Worm (Caenorhabditis elegans) whole organism, young adult: ENCODE results near the gene F40E12.1.
A peak's percentile ranks its signal among the peaks of the same experiment; 100 is the strongest.

Experiments
- F49E8.2 ChIP-seq: sonication (generic microtip); optimal IDR thresholded peaks from 3 replicates; lab custom pipeline; 2017; ENCODE audit warnings: missing genetic modification characterization, mild to moderate bottlenecking, missing compliant biosample characterization, antibody characterized with exemption, moderate library complexity; ENCODE audit not compliant: insufficient read depth
- K11D2.4 ChIP-seq: fragments of 200-800 bp; sonication (Bioruptor generic); IDR thresholded peaks from 2 replicates; pipeline ENCODE4 v1.3.6; 2022; ENCODE audit warnings: missing genetic modification reagents, missing genetic modification characterization, missing compliant biosample characterization
- athp-1 ChIP-seq: sonication (generic microtip); optimal IDR thresholded peaks from 2 replicates; lab custom pipeline; 2017; ENCODE audit warnings: mild to moderate bottlenecking, missing genetic modification characterization, missing compliant biosample characterization
- attf-3 ChIP-seq: fragments of 200-800 bp; sonication (Bioruptor generic); conservative IDR thresholded peaks from 2 replicates; pipeline ENCODE4 v1.3.6; 2022; ENCODE audit warnings: missing genetic modification reagents, missing genetic modification characterization, missing compliant biosample characterization
- bed-2 ChIP-seq: fragments of 200-800 bp; sonication (Bioruptor generic); IDR thresholded peaks from 2 replicates; pipeline ENCODE4 v1.3.6; 2022; ENCODE audit warnings: missing genetic modification reagents, missing genetic modification characterization, missing compliant biosample characterization
- cebp-2 ChIP-seq: fragments of 200-800 bp; sonication (Bioruptor generic); IDR thresholded peaks from 2 replicates; pipeline ENCODE4 v1.3.6; 2022; ENCODE audit warnings: missing genetic modification characterization, missing compliant biosample characterization
- dpff-1 ChIP-seq: sonication (generic microtip); optimal IDR thresholded peaks from 2 replicates; lab custom pipeline; 2017; ENCODE audit warnings: mild to moderate bottlenecking, missing genetic modification characterization, missing compliant biosample characterization
- egl-44 ChIP-seq: fragments of 200-800 bp; sonication (Bioruptor generic); IDR thresholded peaks from 2 replicates; pipeline ENCODE4 v1.3.6; 2022; ENCODE audit warnings: missing genetic modification reagents, missing genetic modification characterization, missing compliant biosample characterization
- ekl-4 ChIP-seq: fragments of 200-800 bp; sonication (Bioruptor generic); IDR thresholded peaks from 2 replicates; pipeline ENCODE4 v1.3.6; 2022; ENCODE audit warnings: missing genetic modification reagents, missing genetic modification characterization, missing compliant biosample characterization
- gei-17 ChIP-seq: fragments of 200-800 bp; sonication (Bioruptor generic); optimal IDR thresholded peaks from 2 replicates; lab custom pipeline; 2018; ENCODE audit warnings: mild to moderate bottlenecking, missing genetic modification characterization, missing compliant biosample characterization
- lin-26 ChIP-seq: fragments of 200-800 bp; sonication (Bioruptor generic); IDR thresholded peaks from 2 replicates; pipeline ENCODE4 v1.3.6; 2022; ENCODE audit warnings: missing genetic modification reagents, missing genetic modification characterization, missing compliant biosample characterization
- nfyb-1 ChIP-seq: fragments of 200-800 bp; sonication (Bioruptor generic); IDR thresholded peaks from 2 replicates; pipeline ENCODE4 v1.3.6; 2022; ENCODE audit warnings: missing genetic modification reagents, missing genetic modification characterization, missing compliant biosample characterization
- unc-130 ChIP-seq: sonication (generic microtip); optimal IDR thresholded peaks from 2 replicates; lab custom pipeline; 2016; ENCODE audit warnings: missing genetic modification reagents, missing genetic modification characterization, missing compliant biosample characterization
- ztf-26 ChIP-seq: sonication (generic microtip); optimal IDR thresholded peaks from 2 replicates; lab custom pipeline; 2017; ENCODE audit warnings: missing genetic modification characterization, missing compliant biosample characterization
- ztf-28 ChIP-seq: fragments of 200-800 bp; sonication (Bioruptor generic); IDR thresholded peaks from 2 replicates; pipeline ENCODE4 v1.3.6; 2022; ENCODE audit warnings: missing genetic modification reagents, missing genetic modification characterization, missing compliant biosample characterization

The F40E12.1 gene

ce11 chrII:3664470-3664869 lies 46.9 kb downstream of the F40E12.1 start, which contains the start of gene F19B10.3:
F19B10.3 (plus strand) TSS chrII:3664770.
- TF ChIP-seq ztf-28 (no peak), egl-44 (GFP tag; lab: Robert Waterston, UW) (no peak), athp-1 (tag; lab: Kevin White, UChicago) (no peak), K11D2.4 (GFP tag; lab: Robert Waterston, UW) (no peak), unc-130 (GFP tag; lab: Kevin White, UChicago) (no peak), ztf-26 (no peak), gei-17 (GFP tag; lab: Kevin White, UChicago) (no peak), dpff-1 (tag; lab: Kevin White, UChicago) (no peak)

- TF ChIP-seq ekl-4 (no peak), lin-26 (GFP tag; lab: Robert Waterston, UW) (no peak), cebp-2 (GFP tag; lab: Robert Waterston, UW) (no peak), F49E8.2 (tag; lab: Kevin White, UChicago) (no peak), bed-2 (GFP tag; lab: Robert Waterston, UW) (no peak), attf-3 (GFP tag; lab: Robert Waterston, UW) (no peak), nfyb-1 (GFP tag; lab: Robert Waterston, UW) (0 out of 2 replicates have a peak, but pooled peaks have one; percentile 50)
Measured at ce11 chrII:3665181-3665580, 47.6 kb downstream of the F40E12.1 start.
